Worm (Caenorhabditis elegans) whole organism, L4/young adult: ENCODE results near the gene grd-10.

Experiments
- W03F9.2 ChIP-seq: fragments of 150-350 bp; optimal IDR thresholded peaks from 2 replicates; lab custom pipeline; 2014; ENCODE audit warnings: missing biosample characterization, missing genetic modification characterization
- dao-5 ChIP-seq: sonication (generic microtip); optimal IDR thresholded peaks from 2 replicates; lab custom pipeline; 2016; ENCODE audit warnings: missing genotype, missing genetic modification characterization, moderate library complexity, missing compliant biosample characterization
- him-1 ChIP-seq: sonication (generic microtip); optimal IDR thresholded peaks from 2 replicates; lab custom pipeline; 2016; ENCODE audit warnings: missing genotype, missing genetic modification reagents, missing genetic modification characterization, missing compliant biosample characterization

Gene grd-10

ce11 chrIV:3482195-3482959 is 41.5 kb downstream of the grd-10 start, which contains the start of gene srz-82:
Gene srz-82, plus strand, starts transcription at chrIV:3482895.
- TF ChIP-seq him-1 (no peak), W03F9.2 (tag; lab: Kevin White, UChicago) (no peak), dao-5 (tag; lab: Kevin White, UChicago) (no peak)
